Fruit fly (Drosophila melanogaster): Measurements from ENCODE around the gene D19A.
A peak's percentile ranks its signal among the peaks of the same experiment; 100 is the strongest.

D19A gene

DNA sequence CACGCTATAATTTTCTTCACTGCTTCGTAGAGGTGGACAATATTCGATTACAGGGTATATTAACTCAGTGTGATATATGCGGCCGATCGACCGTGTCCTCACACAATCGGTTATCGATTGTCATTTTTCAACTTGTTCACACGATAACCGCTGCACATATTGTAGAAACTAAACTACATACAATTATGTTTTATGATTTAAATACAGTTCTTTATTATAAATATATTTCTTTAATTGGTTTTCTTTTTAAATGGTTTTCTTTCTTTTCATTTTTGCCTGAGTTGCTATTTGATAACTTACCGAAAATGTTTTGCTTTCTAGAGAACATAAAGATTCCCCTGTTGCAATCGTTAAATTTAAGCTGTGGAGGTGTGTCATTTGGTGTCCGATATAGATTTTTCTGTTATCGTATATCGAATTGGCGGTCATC is 15.1 kb downstream of the D19A start, which contains the start of the genes fmt and CG7376:
fmt (minus strand) TSS at position 55 of the 430 bp plus-strand sequence.
CG7376 (plus strand) TSS at position 423 of the 430 bp plus-strand sequence.
- no peak for TF ChIP-seq h (GFP tag; optimal IDR thresholded peaks at IDR 0.05)
- peak; percentile 6 for TF ChIP-seq sv (GFP tag; optimal IDR thresholded peaks at IDR 0.05)
- TF ChIP-seq OdsH (GFP tag; optimal IDR thresholded peaks at IDR 0.05) = peak; percentile 37

DNA sequence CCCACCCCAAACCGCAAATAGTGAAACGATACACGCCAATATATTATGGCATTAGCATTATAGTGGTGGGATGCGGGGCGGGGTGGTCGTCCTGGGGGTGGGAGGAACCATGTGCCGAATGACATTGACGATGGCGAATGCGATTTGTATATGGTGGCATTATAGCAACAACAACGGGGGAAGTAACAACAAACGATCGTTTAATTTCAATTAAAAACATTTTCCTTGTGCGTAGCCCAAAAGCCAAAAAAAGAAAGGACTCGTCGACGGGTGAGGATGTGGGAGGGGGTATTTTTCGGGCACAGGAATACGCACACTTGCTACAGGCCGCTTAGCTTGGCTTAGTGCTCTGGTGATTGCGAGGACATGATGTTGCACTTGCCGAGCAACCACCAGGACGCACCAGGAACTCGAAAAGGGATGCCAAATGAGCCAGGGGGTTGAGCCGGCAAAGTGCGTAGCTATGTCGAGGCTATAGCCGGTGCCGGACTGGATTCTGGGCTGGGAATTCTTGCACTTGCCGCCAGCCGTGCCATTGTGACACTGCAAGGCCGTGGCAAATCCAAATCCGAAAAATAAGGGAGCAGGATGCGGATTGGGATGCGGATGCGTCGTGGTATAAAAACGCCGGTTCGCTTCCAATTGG is 26.3 kb downstream of the D19A start, which contains the start of gene Prdm13:
Prdm13 (plus strand) TSS at position 645 of the 646 bp plus-strand sequence.
- no peak for TF ChIP-seq Hr78 (GFP tag; optimal IDR thresholded peaks at IDR 0.05)
- TF ChIP-seq br (GFP tag; optimal IDR thresholded peaks at IDR 0.05) = no peak
- TF ChIP-seq pan (optimal IDR thresholded peaks at IDR 0.05) = no peak
- no peak for TF ChIP-seq jim (GFP tag; optimal IDR thresholded peaks at IDR 0.05)

DNA sequence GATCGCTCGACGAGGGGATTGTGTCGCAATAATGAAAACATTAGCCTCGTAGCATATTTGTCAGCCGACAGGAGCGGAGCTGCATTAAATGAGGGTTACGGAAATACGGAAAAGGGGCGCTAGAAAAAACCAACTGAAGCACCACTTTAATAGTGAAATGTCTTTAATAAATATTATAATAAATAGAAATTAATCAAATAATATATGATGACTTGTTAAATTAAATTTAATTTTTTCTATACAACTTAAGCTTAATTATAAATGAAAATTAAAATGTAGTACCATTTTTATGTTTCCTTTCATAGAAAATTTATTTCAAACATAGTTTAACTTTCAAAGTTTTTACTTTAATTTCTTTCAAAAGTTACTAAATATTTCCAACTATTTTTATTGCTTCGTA is 26.9 kb downstream of the D19A start:
- no peak for TF ChIP-seq psq (GFP tag; optimal IDR thresholded peaks at IDR 0.05)
- no peak for TF ChIP-seq GATAd (GFP tag; optimal IDR thresholded peaks at IDR 0.05)
- no peak for TF ChIP-seq CG32264 (GFP tag; optimal IDR thresholded peaks at IDR 0.05)
- no peak for TF ChIP-seq tai (GFP tag; optimal IDR thresholded peaks at IDR 0.05)
- TF ChIP-seq Myc (optimal IDR thresholded peaks at IDR 0.05) = no peak
- TF ChIP-seq Vsx2 (GFP tag; optimal IDR thresholded peaks at IDR 0.05; ENCODE audit: partially characterized antibody) = no peak
- no peak for TF ChIP-seq CrebA (GFP tag; optimal IDR thresholded peaks at IDR 0.05; ENCODE audit: borderline replicate concordance)
- TF ChIP-seq Jra (GFP tag; optimal IDR thresholded peaks at IDR 0.05) = no peak
- no peak for TF ChIP-seq pan (optimal IDR thresholded peaks at IDR 0.05)
- TF ChIP-seq brk (GFP tag; optimal IDR thresholded peaks at IDR 0.05) = no peak

DNA sequence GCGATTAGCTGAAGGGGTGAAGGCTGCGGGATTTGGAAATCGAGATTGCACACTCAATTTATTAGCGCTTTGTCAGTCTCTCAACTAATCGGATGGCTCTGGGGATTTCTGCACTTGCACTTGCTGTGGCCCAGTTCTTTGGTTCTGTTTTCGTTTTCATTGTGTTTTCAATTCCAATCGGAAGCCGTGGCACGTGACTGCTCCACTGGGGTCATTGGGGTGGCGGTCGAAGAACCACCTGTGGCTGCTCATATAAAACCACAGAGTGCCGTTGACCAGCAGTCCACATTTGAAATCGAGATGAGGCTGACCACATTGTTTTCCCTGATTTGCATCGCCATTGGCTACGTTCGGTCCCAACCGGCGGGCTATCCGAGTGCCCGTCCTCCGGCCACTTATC is 28.4 kb downstream of the D19A start, which contains the start of gene Cpr65Az:
Cpr65Az (plus strand) TSS at position 301 of the 400 bp plus-strand sequence.
- TF ChIP-seq Dfd (GFP tag; optimal IDR thresholded peaks at IDR 0.05) = no peak

dm6 chr3L:6159863-6160262 is 29.1 kb downstream of the D19A start:
- no peak for TF ChIP-seq CG9705 (GFP tag; optimal IDR thresholded peaks at IDR 0.05)

- no peak for TF ChIP-seq Rel (GFP tag; optimal IDR thresholded peaks at IDR 0.05)
- no peak for TF ChIP-seq Rel (tag; optimal IDR thresholded peaks at IDR 0.05)
Measured at dm6 chr3L:6158530-6158929, 30.4 kb downstream of the D19A start, which contains the start of gene Cpr65Ay. Gene Cpr65Ay, minus strand, starts transcription at chr3L:6158630.

DNA sequence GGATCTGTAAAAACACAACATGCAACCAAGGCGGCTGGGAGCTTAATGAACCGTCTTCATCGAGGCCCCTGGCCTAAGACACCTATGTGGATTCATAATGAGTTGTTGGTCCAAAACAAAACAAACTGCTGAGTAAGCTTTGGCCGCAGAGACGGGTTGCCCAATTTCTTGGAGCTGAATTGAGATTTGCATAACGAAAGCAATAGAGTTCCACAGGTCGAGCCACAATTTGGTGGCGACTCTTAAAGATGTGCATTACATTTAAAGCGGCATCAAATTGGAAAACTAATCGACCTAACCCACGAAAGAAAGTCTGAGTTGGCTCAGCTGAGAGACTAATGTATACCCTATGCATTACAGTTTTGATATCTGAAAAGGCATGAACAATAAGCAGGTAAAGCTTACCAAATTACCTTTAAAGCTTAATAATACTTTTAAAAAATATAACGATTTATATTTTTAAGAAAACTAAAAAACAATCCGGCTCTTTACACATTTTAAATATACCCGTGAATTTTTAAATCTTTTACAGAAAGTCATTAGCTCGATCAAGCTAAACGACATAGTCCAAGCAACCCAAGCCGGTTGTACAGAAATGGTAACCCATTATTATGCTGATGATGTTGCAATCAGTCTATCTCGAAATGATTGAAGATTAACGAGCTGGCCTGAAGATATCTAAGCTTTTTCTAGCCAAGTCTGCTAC is 31.4 kb downstream of the D19A start, which contains the start of gene CG13297:
CG13297 (minus strand) TSS at position 51 of the 706 bp plus-strand sequence.
- TF ChIP-seq fru (GFP tag; optimal IDR thresholded peaks at IDR 0.05) (no peak), ey (GFP tag; optimal IDR thresholded peaks at IDR 0.05) (no peak), sv (GFP tag; optimal IDR thresholded peaks at IDR 0.05) (no peak), N (GFP tag; optimal IDR thresholded peaks at IDR 0.05) (no peak), Vsx2 (GFP tag; optimal IDR thresholded peaks at IDR 0.05; ENCODE audit: partially characterized antibody) (no peak), br (GFP tag; optimal IDR thresholded peaks at IDR 0.05) (no peak), Hnf4 (GFP tag; optimal IDR thresholded peaks at IDR 0.05) (no peak), Mio (GFP tag; optimal IDR thresholded peaks at IDR 0.05) (no peak), CrebA (GFP tag; optimal IDR thresholded peaks at IDR 0.05; ENCODE audit: borderline replicate concordance) (no peak), Myc (optimal IDR thresholded peaks at IDR 0.05) (no peak), HLH106 (tag; optimal IDR thresholded peaks at IDR 0.05) (no peak), brk (GFP tag; optimal IDR thresholded peaks at IDR 0.05) (no peak), jim (GFP tag; optimal IDR thresholded peaks at IDR 0.05) (no peak), Jra (GFP tag; optimal IDR thresholded peaks at IDR 0.05) (no peak), Hr83 (GFP tag; optimal IDR thresholded peaks at IDR 0.05; ENCODE audit: poor library complexity, severe bottlenecking) (no peak), GATAd (GFP tag; optimal IDR thresholded peaks at IDR 0.05) (no peak), usp (GFP tag; optimal IDR thresholded peaks at IDR 0.05) (no peak)
